Worm (Caenorhabditis elegans) whole organism, young adult: ENCODE results near the gene swt-1.

Experiments
- B0035.1 ChIP-seq: sonication (generic microtip); optimal IDR thresholded peaks from 2 replicates; lab custom pipeline; 2016; ENCODE audit warnings: missing genetic modification characterization, mild to moderate bottlenecking, missing compliant biosample characterization, missing genotype, missing genetic modification reagents
- B0261.1 ChIP-seq: sonication (generic microtip); optimal IDR thresholded peaks from 2 replicates; lab custom pipeline; 2016; ENCODE audit warnings: mild to moderate bottlenecking, missing genetic modification characterization, moderate library complexity, missing compliant biosample characterization
- B0336.3 ChIP-seq: fragments of 200-800 bp; sonication (Bioruptor generic); IDR thresholded peaks from 2 replicates; pipeline ENCODE4 v1.3.6; 2022; ENCODE audit warnings: missing genetic modification characterization, missing compliant biosample characterization
- C17E4.6 ChIP-seq: fragments of 200-800 bp; sonication (Bioruptor generic); IDR thresholded peaks from 2 replicates; pipeline ENCODE4 v1.3.6; 2022; ENCODE audit warnings: missing genetic modification reagents, missing genetic modification characterization, missing compliant biosample characterization
- D2030.7 ChIP-seq: fragments of 200-800 bp; sonication (Bioruptor generic); IDR thresholded peaks from 2 replicates; pipeline ENCODE4 v1.3.6; 2022; ENCODE audit warnings: missing genetic modification reagents, missing genetic modification characterization, missing compliant biosample characterization
- K11D2.4 ChIP-seq: fragments of 200-800 bp; sonication (Bioruptor generic); IDR thresholded peaks from 2 replicates; pipeline ENCODE4 v1.3.6; 2022; ENCODE audit warnings: missing genetic modification reagents, missing genetic modification characterization, missing compliant biosample characterization
- K12H6.12 ChIP-seq: fragments of 200-800 bp; sonication (Bioruptor generic); optimal IDR thresholded peaks from 2 replicates; lab custom pipeline; 2018; ENCODE audit warnings: mild to moderate bottlenecking, missing genetic modification characterization, missing compliant biosample characterization
- Y53F4B.3 ChIP-seq: fragments of 200-800 bp; sonication (Bioruptor generic); IDR thresholded peaks from 2 replicates; pipeline ENCODE4 v1.3.6; 2022; ENCODE audit warnings: missing genetic modification reagents, missing genetic modification characterization, missing compliant biosample characterization
- Y56A3A.18 ChIP-seq: fragments of 200-800 bp; sonication (Bioruptor generic); IDR thresholded peaks from 2 replicates; pipeline ENCODE4 v1.3.6; 2022; ENCODE audit warnings: missing genetic modification reagents, missing genetic modification characterization, missing compliant biosample characterization
- ama-1 ChIP-seq, 3 experiments: fragments of 150-350 bp in 1 of 3; sonication (generic microtip) in 2 of 3; optimal IDR thresholded peaks; 2 replicates each; lab custom pipeline; 2014 to 2018; ENCODE audit warnings: missing biosample characterization in 2 of 3, missing genetic modification characterization in 2 of 3, missing genetic modification reagents in 2 of 3
- athp-1 ChIP-seq: sonication (generic microtip); optimal IDR thresholded peaks from 2 replicates; lab custom pipeline; 2017; ENCODE audit warnings: mild to moderate bottlenecking, missing genetic modification characterization, missing compliant biosample characterization
- attf-5 ChIP-seq: fragments of 200-800 bp; sonication (Bioruptor generic); optimal IDR thresholded peaks from 2 replicates; lab custom pipeline; 2018; ENCODE audit warnings: mild to moderate bottlenecking, missing genetic modification characterization, missing compliant biosample characterization
- cebp-2 ChIP-seq: fragments of 200-800 bp; sonication (Bioruptor generic); IDR thresholded peaks from 2 replicates; pipeline ENCODE4 v1.3.6; 2022; ENCODE audit warnings: missing genetic modification characterization, missing compliant biosample characterization
- ceh-27 ChIP-seq: fragments of 200-800 bp; sonication (Bioruptor generic); optimal IDR thresholded peaks from 2 replicates; lab custom pipeline; 2018; ENCODE audit warnings: mild to moderate bottlenecking, missing genetic modification characterization, moderate library complexity, missing compliant biosample characterization
- ceh-40 ChIP-seq: fragments of 200-800 bp; sonication (Bioruptor generic); IDR thresholded peaks from 2 replicates; pipeline ENCODE4 v1.3.6; 2022; ENCODE audit warnings: missing genetic modification characterization, missing compliant biosample characterization
- ceh-79 ChIP-seq: sonication (generic microtip); optimal IDR thresholded peaks from 2 replicates; lab custom pipeline; 2017; ENCODE audit warnings: mild to moderate bottlenecking, missing genetic modification characterization, missing compliant biosample characterization
- dpff-1 ChIP-seq: sonication (generic microtip); optimal IDR thresholded peaks from 2 replicates; lab custom pipeline; 2017; ENCODE audit warnings: mild to moderate bottlenecking, missing genetic modification characterization, missing compliant biosample characterization
- egl-18 ChIP-seq: fragments of 200-800 bp; sonication (Bioruptor generic); IDR thresholded peaks from 2 replicates; pipeline ENCODE4 v1.3.6; 2022; ENCODE audit warnings: missing genetic modification reagents, missing genetic modification characterization, missing compliant biosample characterization
- egrh-3 ChIP-seq: fragments of 200-800 bp; sonication (Bioruptor generic); IDR thresholded peaks from 2 replicates; pipeline ENCODE4 v1.3.6; 2022; ENCODE audit warnings: missing genetic modification reagents, missing genetic modification characterization, missing compliant biosample characterization
- him-1 ChIP-seq: sonication (generic microtip); optimal IDR thresholded peaks from 2 replicates; lab custom pipeline; 2016; ENCODE audit warnings: missing genotype, missing genetic modification reagents, missing genetic modification characterization, missing compliant biosample characterization
- hmg-1.2 ChIP-seq: fragments of 200-800 bp; sonication (Bioruptor generic); IDR thresholded peaks from 2 replicates; pipeline ENCODE4 v1.3.6; 2022; ENCODE audit warnings: missing genetic modification reagents, missing genetic modification characterization, missing compliant biosample characterization
- lag-1 ChIP-seq: fragments of 200-800 bp; sonication (Bioruptor generic); IDR thresholded peaks from 2 replicates; pipeline ENCODE4 v1.3.6; 2022; ENCODE audit warnings: missing genetic modification reagents, missing genetic modification characterization, missing compliant biosample characterization
- let-526 ChIP-seq: fragments of 200-800 bp; sonication (Bioruptor generic); IDR thresholded peaks from 2 replicates; pipeline ENCODE4 v1.3.6; 2022; ENCODE audit warnings: missing genetic modification reagents, missing genetic modification characterization, missing compliant biosample characterization
- let-607 ChIP-seq, 2 experiments: fragments of 200-800 bp in 1 of 2; sonication (Bioruptor generic) in 1 of 2; sonication (generic microtip) in 1 of 2; optimal IDR thresholded peaks; 2 replicates each; lab custom pipeline; 2016 to 2018; ENCODE audit warnings: mild to moderate bottlenecking in 2 of 2, missing compliant biosample characterization in 2 of 2, missing genetic modification characterization in 2 of 2, moderate library complexity in 2 of 2, missing genotype in 1 of 2
- lin-54 ChIP-seq: fragments of 200-800 bp; sonication (Bioruptor generic); optimal IDR thresholded peaks from 2 replicates; lab custom pipeline; 2018; ENCODE audit warnings: mild to moderate bottlenecking, missing genetic modification characterization, missing compliant biosample characterization
- lir-1 ChIP-seq: fragments of 200-800 bp; sonication (Bioruptor generic); conservative IDR thresholded peaks from 2 replicates; pipeline ENCODE4 v1.3.6; 2022; ENCODE audit warnings: missing genetic modification reagents, missing genetic modification characterization, missing compliant biosample characterization
- lsl-1 ChIP-seq: fragments of 200-800 bp; sonication (Bioruptor generic); optimal IDR thresholded peaks from 2 replicates; lab custom pipeline; 2018; ENCODE audit warnings: mild to moderate bottlenecking, missing genetic modification characterization, moderate library complexity, missing compliant biosample characterization
- mcd-1 ChIP-seq: fragments of 200-800 bp; sonication (Bioruptor generic); IDR thresholded peaks from 2 replicates; pipeline ENCODE4 v1.3.6; 2022; ENCODE audit warnings: missing genetic modification reagents, missing genetic modification characterization, missing compliant biosample characterization
- mes-4 ChIP-seq: sonication (generic microtip); optimal IDR thresholded peaks from 2 replicates; lab custom pipeline; 2016; ENCODE audit warnings: missing genotype, missing genetic modification characterization, missing compliant biosample characterization
- mxl-1 ChIP-seq: sonication (generic microtip); optimal IDR thresholded peaks from 2 replicates; lab custom pipeline; 2016; ENCODE audit warnings: missing genetic modification characterization, missing compliant biosample characterization
- nfya-1 ChIP-seq: sonication (generic microtip); optimal IDR thresholded peaks from 2 replicates; lab custom pipeline; 2017; ENCODE audit warnings: antibody characterized with exemption, missing compliant biosample characterization, missing genetic modification characterization, borderline replicate concordance; ENCODE audit not compliant: insufficient read depth
- nfyb-1 ChIP-seq: fragments of 200-800 bp; sonication (Bioruptor generic); IDR thresholded peaks from 2 replicates; pipeline ENCODE4 v1.3.6; 2022; ENCODE audit warnings: missing genetic modification reagents, missing genetic modification characterization, missing compliant biosample characterization
- nhr-27 ChIP-seq: fragments of 200-800 bp; sonication (Bioruptor generic); optimal IDR thresholded peaks from 2 replicates; lab custom pipeline; 2018; ENCODE audit warnings: mild to moderate bottlenecking, missing genetic modification characterization, moderate library complexity, missing compliant biosample characterization
- nhr-80 ChIP-seq: sonication (generic microtip); optimal IDR thresholded peaks from 2 replicates; lab custom pipeline; 2016; ENCODE audit warnings: missing genetic modification characterization, missing compliant biosample characterization
- nhr-90 ChIP-seq: sonication (generic microtip); optimal IDR thresholded peaks from 2 replicates; lab custom pipeline; 2016; ENCODE audit warnings: missing genotype, mild to moderate bottlenecking, missing genetic modification characterization, missing compliant biosample characterization
- repo-1 ChIP-seq: sonication (generic microtip); optimal IDR thresholded peaks from 2 replicates; lab custom pipeline; 2017; ENCODE audit warnings: mild to moderate bottlenecking, missing genetic modification characterization, missing compliant biosample characterization
- rpc-1 ChIP-seq, 2 experiments: fragments of 150-350 bp in 1 of 2; sonication (generic microtip) in 1 of 2; optimal IDR thresholded peaks; 2 replicates each; lab custom pipeline; 2014 to 2018; ENCODE audit warnings: missing biosample characterization in 1 of 2, missing genetic modification characterization in 1 of 2, missing genetic modification reagents in 1 of 2, missing genotype in 1 of 2
- snpc-1.1 ChIP-seq: sonication (generic microtip); optimal IDR thresholded peaks from 2 replicates; lab custom pipeline; 2017; ENCODE audit warnings: missing genetic modification characterization, mild to moderate bottlenecking, missing compliant biosample characterization, antibody characterized with exemption, moderate library complexity, missing genotype, missing genetic modification reagents; ENCODE audit not compliant: insufficient read depth
- snpc-3.4 ChIP-seq: sonication (generic microtip); optimal IDR thresholded peaks from 2 replicates; lab custom pipeline; 2017; ENCODE audit warnings: missing genetic modification characterization, mild to moderate bottlenecking, missing compliant biosample characterization, antibody characterized with exemption, moderate library complexity, missing genotype, missing genetic modification reagents
- somi-1 ChIP-seq: fragments of 200-800 bp; sonication (Bioruptor generic); optimal IDR thresholded peaks from 2 replicates; lab custom pipeline; 2018; ENCODE audit warnings: mild to moderate bottlenecking, missing genetic modification characterization, missing compliant biosample characterization
- sptf-2 ChIP-seq: fragments of 200-800 bp; sonication (Bioruptor generic); optimal IDR thresholded peaks from 2 replicates; lab custom pipeline; 2018; ENCODE audit warnings: mild to moderate bottlenecking, missing genetic modification characterization, missing compliant biosample characterization
- tbp1 ChIP-seq: fragments of 200-800 bp; sonication (Bioruptor generic); optimal IDR thresholded peaks from 2 replicates; lab custom pipeline; 2018; ENCODE audit warnings: mild to moderate bottlenecking, missing genetic modification characterization, missing compliant biosample characterization
- unc-62 ChIP-seq: fragments of 150-350 bp; optimal IDR thresholded peaks from 2 replicates; lab custom pipeline; 2014; ENCODE audit warnings: missing biosample characterization, missing genetic modification reagents, missing genetic modification characterization
- zfh-2 ChIP-seq: fragments of 200-800 bp; sonication (Bioruptor generic); conservative IDR thresholded peaks from 2 replicates; pipeline ENCODE4 v1.3.6; 2022; ENCODE audit warnings: missing genetic modification reagents, missing genetic modification characterization, missing compliant biosample characterization
- zim-3 ChIP-seq: sonication (generic microtip); optimal IDR thresholded peaks from 2 replicates; lab custom pipeline; 2017; ENCODE audit warnings: mild to moderate bottlenecking, missing genetic modification characterization, moderate library complexity, missing compliant biosample characterization
- ztf-18 ChIP-seq: sonication (generic microtip); optimal IDR thresholded peaks from 2 replicates; lab custom pipeline; 2016; ENCODE audit warnings: missing genotype, mild to moderate bottlenecking, missing genetic modification characterization, missing compliant biosample characterization
- ztf-25 ChIP-seq: fragments of 200-800 bp; sonication (Bioruptor generic); IDR thresholded peaks from 2 replicates; pipeline ENCODE4 v1.3.6; 2022; ENCODE audit warnings: missing genetic modification reagents, missing genetic modification characterization, missing compliant biosample characterization
- ztf-26 ChIP-seq: sonication (generic microtip); optimal IDR thresholded peaks from 2 replicates; lab custom pipeline; 2017; ENCODE audit warnings: missing genetic modification characterization, missing compliant biosample characterization

The swt-1 gene

DNA sequence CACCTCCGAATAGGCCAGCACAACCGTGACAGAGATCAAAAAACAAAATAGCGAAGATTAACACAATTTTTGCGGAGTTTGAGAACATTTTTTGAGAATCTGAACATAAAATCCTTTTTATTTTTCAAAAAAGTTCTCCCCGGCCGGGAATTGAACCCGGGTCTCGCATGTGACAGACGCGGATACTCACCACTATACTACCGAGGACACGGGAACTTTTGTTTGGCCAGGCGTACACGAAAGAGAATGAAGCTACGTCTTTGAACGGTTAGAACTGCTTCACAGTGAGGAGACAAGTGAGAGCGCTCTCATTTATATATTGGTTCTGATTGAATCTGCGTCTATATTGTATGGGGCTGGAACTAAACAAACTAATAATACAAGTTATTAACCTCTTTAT is 15.2 kb downstream of the swt-1 start, which contains the start of gene grl-26:
Gene grl-26, minus strand, starts transcription at position 318 of the 400 bp plus-strand sequence.
- TF ChIP-seq rpc-1 (optimal IDR thresholded peaks at IDR 0.05; lab: Kevin White, UChicago), result peak; percentile 93
- TF ChIP-seq rpc-1 (tag; optimal IDR thresholded peaks at IDR 0.05; lab: Kevin White, UChicago), result peak; percentile 96
- peak; percentile 63 for TF ChIP-seq mcd-1
- 0 out of 2 replicates have a peak, but pooled peaks have one; percentile 12 for TF ChIP-seq Y53F4B.3 (GFP tag; lab: Robert Waterston, UW)
- TF ChIP-seq him-1 (tag; lab: Kevin White, UChicago), result peak; percentile 89
- TF ChIP-seq mes-4 (tag; lab: Kevin White, UChicago), result peak; percentile 85
- TF ChIP-seq somi-1 (GFP tag; lab: Kevin White, UChicago), result peak; percentile 58
- TF ChIP-seq ztf-25 (GFP tag; lab: Robert Waterston, UW), result peak; percentile 79; the same call in 1 of the 2 replicates
- TF ChIP-seq unc-62 (GFP tag; lab: Kevin White, UChicago), result no peak
- TF ChIP-seq let-607 (tag; optimal IDR thresholded peaks at IDR 0.05; lab: Kevin White, UChicago), result peak; percentile 6 to 25
- no peak for TF ChIP-seq sptf-2 (GFP tag; lab: Kevin White, UChicago)
- TF ChIP-seq mxl-1, result peak; percentile 57
- TF ChIP-seq attf-5 (GFP tag; lab: Kevin White, UChicago), result peak; percentile 55
- TF ChIP-seq snpc-1.1 (tag; lab: Kevin White, UChicago), result peak; percentile 42
- TF ChIP-seq egrh-3 (GFP tag; lab: Robert Waterston, UW), result peak; percentile 48
- TF ChIP-seq K11D2.4, result no peak
- TF ChIP-seq tbp1, result peak; percentile 98
- peak; percentile 55; the same call in 1 of the 2 replicates for TF ChIP-seq nfyb-1 (GFP tag; lab: Robert Waterston, UW)
- peak; percentile 64 for TF ChIP-seq ceh-79 (tag; lab: Kevin White, UChicago)
- no peak for TF ChIP-seq dpff-1
- 0 out of 2 replicates have a peak, but pooled peaks have one; percentile 65 for TF ChIP-seq egl-18 (GFP tag; lab: Robert Waterston, UW)
- peak; percentile 43 for TF ChIP-seq nhr-80 (tag; lab: Kevin White, UChicago)
- peak; percentile 71 for TF ChIP-seq hmg-1.2 (GFP tag; lab: Robert Waterston, UW)
- TF ChIP-seq D2030.7, result peak; percentile 78
- TF ChIP-seq C17E4.6 (GFP tag; lab: Robert Waterston, UW), result no peak
- TF ChIP-seq ama-1 (optimal IDR thresholded peaks at IDR 0.05; lab: Kevin White, UChicago), result no peak
- peak; percentile 70 to 78 for TF ChIP-seq ama-1 (GFP tag; optimal IDR thresholded peaks at IDR 0.05; lab: Kevin White, UChicago)
- TF ChIP-seq lin-54 (GFP tag; lab: Kevin White, UChicago), result peak; percentile 58
- TF ChIP-seq B0261.1 (tag; lab: Kevin White, UChicago), result peak; percentile 90
- 0 out of 2 replicates have a peak, but pooled peaks have one; percentile 68 for TF ChIP-seq cebp-2 (GFP tag; lab: Robert Waterston, UW)
- peak; percentile 85 for TF ChIP-seq Y56A3A.18 (GFP tag; lab: Robert Waterston, UW)
- peak; percentile 54 for TF ChIP-seq athp-1 (tag; lab: Kevin White, UChicago)
- peak; percentile 63 for TF ChIP-seq snpc-3.4
- peak; percentile 53 for TF ChIP-seq repo-1 (tag; lab: Kevin White, UChicago)
- TF ChIP-seq B0336.3 (GFP tag; lab: Robert Waterston, UW), result peak; percentile 24; the same call in 1 of the 2 replicates
- no peak for TF ChIP-seq lag-1 (GFP tag; lab: Robert Waterston, UW)
- peak; percentile 28 for TF ChIP-seq ceh-27 (GFP tag; lab: Kevin White, UChicago)
- TF ChIP-seq ztf-18 (tag; lab: Kevin White, UChicago), result peak; percentile 68
- peak; percentile 62 for TF ChIP-seq lir-1
- TF ChIP-seq zfh-2, result no peak
- TF ChIP-seq zim-3 (tag; lab: Kevin White, UChicago), result peak; percentile 89
- no peak for TF ChIP-seq nhr-27 (tag; lab: Kevin White, UChicago)
- TF ChIP-seq nfya-1 (tag; lab: Kevin White, UChicago), result no peak
- peak; percentile 86 for TF ChIP-seq ceh-40
- TF ChIP-seq K12H6.12 (tag; lab: Kevin White, UChicago), result peak; percentile 36
- peak; percentile 73; the same call in 1 of the 2 replicates for TF ChIP-seq let-526 (GFP tag; lab: Robert Waterston, UW)
- peak; percentile 85 for TF ChIP-seq nhr-90 (tag; lab: Kevin White, UChicago)
- TF ChIP-seq B0035.1 (tag; lab: Kevin White, UChicago), result peak; percentile 28
- TF ChIP-seq lsl-1 (GFP tag; lab: Kevin White, UChicago), result peak; percentile 25
- TF ChIP-seq ztf-26, result peak; percentile 74
